Worm (Caenorhabditis elegans): ENCODE results near the gene F36H12.10.
"Not testable (repeated sequence)": the region's sequence is repeated elsewhere in the genome, so short reads cannot be mapped to it uniquely, and the experiment has no call there.

The F36H12.10 gene

DNA sequence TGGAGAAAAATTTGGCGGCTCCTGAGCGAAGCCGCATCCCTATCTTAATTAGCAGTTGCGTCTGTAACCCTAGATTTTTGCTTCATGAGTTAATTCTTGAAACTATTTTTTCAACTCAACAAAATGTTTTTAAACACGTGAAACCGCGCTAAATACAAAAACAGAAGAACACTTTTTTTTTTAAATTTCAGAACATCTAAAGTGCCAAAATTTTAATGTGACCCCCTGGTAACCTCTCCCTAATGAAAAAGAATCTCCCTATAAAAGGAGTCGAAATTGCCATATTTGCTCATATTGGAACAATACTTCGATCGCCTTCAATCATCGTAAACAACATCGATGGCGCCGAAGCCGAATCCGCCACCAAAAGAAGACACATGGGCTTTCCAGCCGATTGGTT, 28.0 kb downstream of the F36H12.10 start, which contains the start of gene nsph-4.1:
nsph-4.1 (plus strand) TSS at position 301 of the 400 bp plus-strand sequence.
- not testable (repeated sequence) for TF ChIP-seq ceh-88 (GFP tag; IDR thresholded peaks at IDR 0.05); lin-14 (GFP tag; optimal IDR thresholded peaks at IDR 0.05); lir-3 (tag; optimal IDR thresholded peaks at IDR 0.05; ENCODE audit: poor library complexity)

DNA sequence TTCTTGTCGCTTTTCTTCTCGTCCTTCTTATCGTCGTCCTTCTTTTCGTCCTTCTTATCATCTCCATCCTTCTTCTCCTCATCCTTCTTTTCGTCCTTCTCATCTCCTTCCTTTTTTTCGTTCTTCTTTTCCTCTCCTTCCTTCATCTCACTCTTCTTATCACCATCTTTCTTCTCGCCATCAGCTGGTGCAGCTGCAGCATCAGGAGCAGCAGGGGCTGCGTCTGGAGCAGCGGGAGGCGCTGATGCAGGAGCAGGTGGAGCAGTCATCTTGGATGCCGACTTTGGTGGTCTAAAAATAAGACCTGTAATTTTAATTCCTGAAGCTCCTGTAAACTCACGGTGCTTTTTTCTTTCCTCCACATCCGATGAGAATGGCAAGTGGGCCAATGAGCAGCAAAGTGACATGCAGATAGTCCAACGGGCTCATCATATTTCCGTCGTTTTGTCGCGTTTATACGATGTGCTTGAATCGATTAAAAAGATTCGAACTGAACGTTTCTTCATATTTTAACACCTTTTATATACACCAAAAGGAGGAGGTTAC, 29.2 kb downstream of the F36H12.10 start, which contains the start of gene cylc-1:
cylc-1 (minus strand) TSS at position 496 of the 546 bp plus-strand sequence.
- TF ChIP-seq ces-1 (GFP tag; optimal IDR thresholded peaks at IDR 0.05); nhr-28 (tag; optimal IDR thresholded peaks at IDR 0.05); lsy-2 (tag; optimal IDR thresholded peaks at IDR 0.05): not testable (repeated sequence)

DNA sequence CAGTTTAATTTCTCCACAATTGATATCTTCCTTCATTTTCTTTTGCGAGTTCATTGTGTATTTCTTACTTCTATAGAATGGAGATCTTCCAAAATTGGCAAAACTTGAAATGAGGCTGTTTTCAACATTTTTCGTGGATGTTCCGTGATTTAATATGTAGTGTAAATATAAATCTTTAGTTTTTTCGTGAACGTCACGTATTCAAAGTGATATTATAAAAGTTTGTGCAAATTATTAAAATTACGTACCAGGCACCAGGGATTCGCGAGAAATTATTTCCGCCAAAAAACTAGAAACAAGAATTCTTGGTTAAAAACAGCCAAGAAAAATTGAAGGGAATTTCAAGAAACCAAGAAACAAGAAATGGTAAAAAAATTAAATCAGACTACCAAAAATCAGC, 30.3 kb downstream of the F36H12.10 start, which contains the start of gene Y59E9AL.8:
Y59E9AL.8 (minus strand) TSS at position 101 of the 400 bp plus-strand sequence.
- TF ChIP-seq alr-1 (tag; optimal IDR thresholded peaks at IDR 0.05; ENCODE audit: borderline replicate concordance) (no peak), unc-86 (tag; optimal IDR thresholded peaks at IDR 0.05) (no peak), nhr-84 (tag; optimal IDR thresholded peaks at IDR 0.05) (no peak), mef-2 (tag; optimal IDR thresholded peaks at IDR 0.05) (no peak), zag-1 (tag; optimal IDR thresholded peaks at IDR 0.05) (no peak), elt-2 (tag; optimal IDR thresholded peaks at IDR 0.05) (no peak), nhr-11 (tag; optimal IDR thresholded peaks at IDR 0.05) (no peak), tlp-1 (tag; optimal IDR thresholded peaks at IDR 0.05) (no peak), nhr-20 (tag; optimal IDR thresholded peaks at IDR 0.05) (no peak), hlh-17 (GFP tag; optimal IDR thresholded peaks at IDR 0.05; ENCODE audit: borderline replicate concordance) (no peak), efl-3 (GFP tag; optimal IDR thresholded peaks at IDR 0.05) (no peak), zip-4 (GFP tag; optimal IDR thresholded peaks at IDR 0.05) (no peak), hpl-2 (GFP tag; optimal IDR thresholded peaks at IDR 0.05) (no peak), grh-1 (GFP tag; IDR thresholded peaks at IDR 0.05) (no peak), aha-1 (tag; optimal IDR thresholded peaks at IDR 0.05) (no peak), mep-1 (tag; optimal IDR thresholded peaks at IDR 0.05) (no peak), skn-1 (tag; optimal IDR thresholded peaks at IDR 0.05) (no peak), mab-9 (GFP tag; IDR thresholded peaks at IDR 0.05) (no peak), lsy-2 (tag; optimal IDR thresholded peaks at IDR 0.05) (no peak)

DNA sequence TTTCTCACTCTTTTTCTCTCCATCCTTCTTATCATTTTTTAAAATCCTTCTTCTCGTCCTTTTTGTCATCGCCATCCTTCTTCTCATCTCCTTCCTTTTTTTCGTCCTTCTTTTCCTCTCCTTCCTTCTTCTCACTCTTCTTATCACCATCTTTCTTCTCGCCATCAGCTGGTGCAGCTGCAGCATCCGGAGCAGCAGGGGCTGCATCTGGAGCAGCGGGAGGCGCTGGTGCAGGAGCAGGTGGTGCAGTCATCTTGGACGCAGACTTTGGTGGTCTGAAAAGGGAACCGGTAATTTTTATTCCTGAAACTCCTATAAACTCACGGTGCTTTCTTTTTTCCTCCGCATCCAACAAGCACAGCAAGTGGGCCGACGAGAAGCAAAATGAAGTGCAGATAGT, 32.9 kb downstream of the F36H12.10 start:
- TF ChIP-seq snu-23 (GFP tag; optimal IDR thresholded peaks at IDR 0.05) (no peak), lin-13 (GFP tag; optimal IDR thresholded peaks at IDR 0.05) (no peak), nhr-90 (tag; optimal IDR thresholded peaks at IDR 0.05; ENCODE audit: poor library complexity) (no peak), tbx-2 (tag; optimal IDR thresholded peaks at IDR 0.05) (no peak), aha-1 (tag; optimal IDR thresholded peaks at IDR 0.05) (no peak), dpl-1 (GFP tag; optimal IDR thresholded peaks at IDR 0.05) (no peak), ceh-88 (GFP tag; IDR thresholded peaks at IDR 0.05) (no peak), hpl-2 (GFP tag; optimal IDR thresholded peaks at IDR 0.05) (no peak), hlh-4 (tag; optimal IDR thresholded peaks at IDR 0.05) (no peak), fkh-10 (GFP tag; optimal IDR thresholded peaks at IDR 0.05) (no peak), ces-1 (GFP tag; optimal IDR thresholded peaks at IDR 0.05) (no peak), mdl-1 (tag; optimal IDR thresholded peaks at IDR 0.05) (no peak), pax-3 (tag; optimal IDR thresholded peaks at IDR 0.05) (no peak), jun-1 (tag; optimal IDR thresholded peaks at IDR 0.05) (no peak), mef-2 (tag; optimal IDR thresholded peaks at IDR 0.05) (no peak), lin-39 (tag; optimal IDR thresholded peaks at IDR 0.05) (no peak), sup-37 (GFP tag; optimal IDR thresholded peaks at IDR 0.05) (no peak), nhr-85 (tag) (no peak)
